Fruit fly (Drosophila melanogaster): ENCODE results near the gene Nemp.

The Nemp gene

DNA sequence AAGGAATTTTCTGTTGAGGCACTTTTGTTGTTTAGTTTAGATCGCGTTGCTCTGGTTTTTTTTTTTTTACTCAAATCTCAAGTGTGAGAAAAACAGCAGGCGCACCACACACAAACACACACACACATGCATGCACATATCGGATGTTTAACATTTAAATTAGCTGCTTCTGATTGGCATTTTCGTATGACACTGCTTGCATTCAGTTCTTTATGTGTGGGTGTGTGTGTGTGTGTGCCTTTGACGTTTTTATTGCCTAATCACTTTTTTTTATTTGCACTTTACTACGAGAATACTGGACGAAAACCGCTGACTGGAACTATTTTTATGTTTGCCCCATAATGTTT, 6.4 kb downstream of the Nemp start:
- TF ChIP-seq CG10366 (GFP tag; IDR thresholded peaks at IDR 0.05) (no peak), abd-A (tag; optimal IDR thresholded peaks at IDR 0.05) (peak; percentile 17), zf30C (GFP tag; optimal IDR thresholded peaks at IDR 0.05) (no peak), sd (tag; optimal IDR thresholded peaks at IDR 0.05) (peak; percentile 62), CG11456 (GFP tag; IDR thresholded peaks at IDR 0.05) (no peak), Ets65A (GFP tag) (no peak), nerfin-1 (tag; optimal IDR thresholded peaks at IDR 0.05) (no peak), CG17186 (GFP tag; optimal IDR thresholded peaks at IDR 0.05) (no peak), cg (GFP tag; optimal IDR thresholded peaks at IDR 0.05) (peak; percentile 56), p53 (GFP tag; optimal IDR thresholded peaks at IDR 0.05) (no peak), CG32772 (GFP tag; IDR thresholded peaks at IDR 0.05) (0 out of 2 replicates have a peak, but pooled peaks have one; percentile 8), sens (GFP tag) (peak; percentile 36), Gsc (GFP tag; IDR thresholded peaks at IDR 0.05) (no peak), sqz (GFP tag; optimal IDR thresholded peaks at IDR 0.05) (peak; percentile 20), insv (GFP tag; optimal IDR thresholded peaks at IDR 0.05) (peak in 1 of 2 experiments; percentile 71)

- TF ChIP-seq Doc3 (GFP tag; IDR thresholded peaks at IDR 0.05; ENCODE audit: partially characterized antibody): no peak
- TF ChIP-seq CG10543 (GFP tag; optimal IDR thresholded peaks at IDR 0.05): no peak
- TF ChIP-seq Pdp1 (GFP tag; optimal IDR thresholded peaks at IDR 0.05): peak in 1 of 2 experiments; percentile 62
- TF ChIP-seq Hsf (GFP tag; optimal IDR thresholded peaks at IDR 0.05): no peak
- peak; percentile 2 for TF ChIP-seq Vsx1 (GFP tag; optimal IDR thresholded peaks at IDR 0.05)
- TF ChIP-seq insv (GFP tag; optimal IDR thresholded peaks at IDR 0.05): peak in 1 of 2 experiments; percentile 79
- peak; percentile 6 for TF ChIP-seq ewg (GFP tag; optimal IDR thresholded peaks at IDR 0.05)
- TF ChIP-seq CG8290 (GFP tag; optimal IDR thresholded peaks at IDR 0.05): peak; percentile 58
- no peak for TF ChIP-seq CG8290 (tag; optimal IDR thresholded peaks at IDR 0.05)
- TF ChIP-seq Med (GFP tag): peak; percentile 22
- peak; percentile 7 for TF ChIP-seq corto (GFP tag; optimal IDR thresholded peaks at IDR 0.05)
- TF ChIP-seq bsh (GFP tag; optimal IDR thresholded peaks at IDR 0.05): peak in 1 of 2 experiments; percentile 15
- peak; percentile 15; the same call in 1 of the 2 replicates for TF ChIP-seq Drgx (GFP tag; IDR thresholded peaks at IDR 0.05)
- no peak for TF ChIP-seq ken (GFP tag; IDR thresholded peaks at IDR 0.05)
- TF ChIP-seq esg (GFP tag; conservative IDR thresholded peaks at IDR 0.05): no peak
- peak; percentile 25 for TF ChIP-seq Elba2 (GFP tag; optimal IDR thresholded peaks at IDR 0.05)
- no peak for TF ChIP-seq dati (GFP tag; IDR thresholded peaks at IDR 0.05)
- no peak for TF ChIP-seq tx (GFP tag; optimal IDR thresholded peaks at IDR 0.05)
- no peak for TF ChIP-seq CG14014 (GFP tag; IDR thresholded peaks at IDR 0.05)
- peak; percentile 2 for TF ChIP-seq D (optimal IDR thresholded peaks at IDR 0.05)
- no peak for TF ChIP-seq D (GFP tag; optimal IDR thresholded peaks at IDR 0.05)
- no peak for TF ChIP-seq Spps (tag; optimal IDR thresholded peaks at IDR 0.05)
- TF ChIP-seq stwl (tag; optimal IDR thresholded peaks at IDR 0.05): peak; percentile 91
Observed at dm6 chrX:16647737-16648434, 6.9 kb downstream of the Nemp start.

DNA sequence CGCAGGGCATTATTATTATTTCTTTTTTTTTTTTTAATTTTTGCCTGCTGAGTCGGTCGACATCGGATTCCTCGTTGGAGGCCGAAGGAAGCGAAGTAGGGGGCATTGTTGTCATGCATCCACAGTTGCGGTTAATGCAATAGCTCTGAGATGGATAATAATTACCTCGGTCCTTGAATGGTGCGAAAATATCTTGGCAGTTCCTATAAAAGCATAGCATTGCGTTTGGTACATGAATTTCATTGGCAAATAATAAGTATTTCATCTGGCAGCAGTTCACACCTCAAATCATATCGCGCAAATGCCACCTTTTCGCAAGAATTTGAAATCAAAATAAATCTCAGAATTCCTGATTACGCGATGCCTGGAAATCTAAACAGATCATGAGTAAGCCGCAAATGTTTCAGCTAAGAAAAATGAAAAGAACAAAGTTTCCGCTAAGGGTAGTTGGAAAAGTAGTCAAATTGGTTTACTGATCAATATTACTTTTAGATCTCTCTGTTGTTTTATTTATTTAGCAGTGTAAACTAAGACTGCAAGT, 7.7 kb downstream of the Nemp start:
- TF ChIP-seq slou (GFP tag; optimal IDR thresholded peaks at IDR 0.05) (no peak), hkb (optimal IDR thresholded peaks at IDR 0.05) (no peak), hkb (GFP tag; IDR thresholded peaks at IDR 0.05) (no peak), row (GFP tag; IDR thresholded peaks at IDR 0.05) (no peak), Eip74EF (GFP tag; optimal IDR thresholded peaks at IDR 0.05) (no peak), sd (tag; optimal IDR thresholded peaks at IDR 0.05) (no peak), CG32772 (GFP tag; IDR thresholded peaks at IDR 0.05) (no peak), Oli (tag; optimal IDR thresholded peaks at IDR 0.05) (no peak), Taf1 (GFP tag; IDR thresholded peaks at IDR 0.05) (no peak), twi (tag; optimal IDR thresholded peaks at IDR 0.05) (no peak), Atf3 (GFP tag; optimal IDR thresholded peaks at IDR 0.05) (no peak), pb (GFP tag; optimal IDR thresholded peaks at IDR 0.05) (no peak)

All from whole organism, embryonic.